Worm (Caenorhabditis elegans) whole organism, L1 larva: Measurements from ENCODE around the gene srp-7.

Source experiments
- C34B4.2 ChIP-seq: sonication (generic microtip); optimal IDR thresholded peaks from 2 replicates; lab custom pipeline; 2017; ENCODE audit warnings: mild to moderate bottlenecking, missing genetic modification characterization, missing compliant biosample characterization
- F16B12.6 ChIP-seq: fragments of 150-350 bp; optimal IDR thresholded peaks from 2 replicates; lab custom pipeline; 2014; ENCODE audit warnings: missing biosample characterization, missing genetic modification characterization
- alr-1 ChIP-seq: fragments of 200-800 bp; sonication (Bioruptor generic); optimal IDR thresholded peaks from 2 replicates; lab custom pipeline; 2018; ENCODE audit warnings: borderline replicate concordance, mild to moderate bottlenecking, missing genetic modification characterization, missing compliant biosample characterization
- blmp-1 ChIP-seq: fragments of 150-350 bp; optimal IDR thresholded peaks from 2 replicates; lab custom pipeline; 2014; ENCODE audit warnings: missing biosample characterization, missing genetic modification characterization
- ceh-82 ChIP-seq, 3 experiments: fragments of 150-350 bp in 1 of 3; sonication (generic microtip) in 2 of 3; optimal IDR thresholded peaks; 2 replicates each; lab custom pipeline; 2014 to 2017; ENCODE audit warnings: missing biosample characterization in 3 of 3, missing genetic modification characterization in 3 of 3
- ceh-88 ChIP-seq: fragments of 200-800 bp; sonication (Bioruptor generic); IDR thresholded peaks from 2 replicates; pipeline ENCODE4 v1.3.6; 2022; ENCODE audit warnings: missing genetic modification characterization, missing compliant biosample characterization
- ces-1 ChIP-seq: fragments of 150-350 bp; optimal IDR thresholded peaks from 2 replicates; lab custom pipeline; 2014; ENCODE audit warnings: missing biosample characterization, missing genetic modification reagents, missing genetic modification characterization
- efl-1 ChIP-seq, 4 experiments: fragments of 150-350 bp; optimal IDR thresholded peaks in 3 of 4; peaks in 1 of 4; 1 replicate in 1 of 4; 2 replicates in 3 of 4; lab custom pipeline; 2014; ENCODE audit warnings: missing biosample characterization in 2 of 4, missing genetic modification characterization in 2 of 4, missing genetic modification reagents in 2 of 4
- ets-5 ChIP-seq: fragments of 200-800 bp; sonication (Bioruptor generic); IDR thresholded peaks from 2 replicates; pipeline ENCODE4 v1.3.6; 2022; ENCODE audit warnings: missing genetic modification characterization, missing compliant biosample characterization
- fkh-10 ChIP-seq: sonication (generic microtip); optimal IDR thresholded peaks from 2 replicates; lab custom pipeline; 2017; ENCODE audit warnings: missing biosample characterization, missing genetic modification reagents, missing genetic modification characterization
- fkh-4 ChIP-seq: sonication (generic microtip); optimal IDR thresholded peaks from 2 replicates; lab custom pipeline; 2016; ENCODE audit warnings: missing compliant biosample characterization, missing genetic modification characterization, borderline replicate concordance
- fkh-8 ChIP-seq: sonication (generic microtip); optimal IDR thresholded peaks from 2 replicates; lab custom pipeline; 2016; ENCODE audit warnings: mild to moderate bottlenecking, missing genetic modification characterization, missing compliant biosample characterization
- fos-1 ChIP-seq: fragments of 150-350 bp; optimal IDR thresholded peaks from 2 replicates; lab custom pipeline; 2014; ENCODE audit warnings: missing biosample characterization, missing genetic modification characterization
- hpl-2 ChIP-seq: fragments of 150-350 bp; optimal IDR thresholded peaks from 2 replicates; lab custom pipeline; 2014; ENCODE audit warnings: missing biosample characterization, missing genetic modification reagents, missing genetic modification characterization
- lin-14 ChIP-seq: fragments of 200-800 bp; sonication (Bioruptor generic); optimal IDR thresholded peaks from 2 replicates; lab custom pipeline; 2018; ENCODE audit warnings: mild to moderate bottlenecking, missing genetic modification characterization, moderate library complexity, missing compliant biosample characterization
- lin-39 ChIP-seq: fragments of 150-350 bp; optimal IDR thresholded peaks from 2 replicates; lab custom pipeline; 2014; ENCODE audit warnings: missing biosample characterization, missing genetic modification reagents, missing genetic modification characterization
- lir-3 ChIP-seq: sonication (generic microtip); optimal IDR thresholded peaks from 2 replicates; lab custom pipeline; 2016; ENCODE audit warnings: mild to moderate bottlenecking, missing genetic modification characterization, moderate library complexity, missing compliant biosample characterization; ENCODE audit not compliant: poor library complexity
- mef-2 ChIP-seq: fragments of 150-350 bp; optimal IDR thresholded peaks from 2 replicates; lab custom pipeline; 2014; ENCODE audit warnings: missing biosample characterization, missing genetic modification characterization
- nhr-11 ChIP-seq: fragments of 150-350 bp; optimal IDR thresholded peaks from 2 replicates; lab custom pipeline; 2014; ENCODE audit warnings: missing biosample characterization, missing genetic modification characterization
- nhr-28 ChIP-seq: fragments of 150-350 bp; optimal IDR thresholded peaks from 2 replicates; lab custom pipeline; 2014; ENCODE audit warnings: missing biosample characterization, missing genetic modification characterization
- nhr-71 ChIP-seq: sonication (generic microtip); optimal IDR thresholded peaks from 2 replicates; lab custom pipeline; 2016; ENCODE audit warnings: mild to moderate bottlenecking, missing genetic modification characterization, moderate library complexity, missing compliant biosample characterization
- nhr-77 ChIP-seq: fragments of 150-350 bp; optimal IDR thresholded peaks from 2 replicates; lab custom pipeline; 2014; ENCODE audit warnings: missing biosample characterization, missing genetic modification characterization
- nhr-85 ChIP-seq: sonication (generic microtip); peaks from one replicate; lab custom pipeline; 2016; ENCODE audit warnings: missing genetic modification characterization, inconsistent platforms, missing compliant biosample characterization
- rnt-1 ChIP-seq: sonication (generic microtip); optimal IDR thresholded peaks from 2 replicates; lab custom pipeline; 2016; ENCODE audit warnings: mild to moderate bottlenecking, missing genetic modification characterization, moderate library complexity, missing compliant biosample characterization
- skn-1 ChIP-seq: fragments of 150-350 bp; optimal IDR thresholded peaks from 2 replicates; lab custom pipeline; 2014; ENCODE audit warnings: missing biosample characterization, missing genetic modification characterization
- snu-23 ChIP-seq: sonication (generic microtip); optimal IDR thresholded peaks from 2 replicates; lab custom pipeline; 2016; ENCODE audit warnings: missing genetic modification characterization, missing compliant biosample characterization
- sox-4 ChIP-seq: sonication (generic microtip); optimal IDR thresholded peaks from 2 replicates; lab custom pipeline; 2016; ENCODE audit warnings: missing genetic modification characterization, missing compliant biosample characterization
- sup-37 ChIP-seq: fragments of 200-800 bp; sonication (Bioruptor generic); optimal IDR thresholded peaks from 2 replicates; lab custom pipeline; 2018; ENCODE audit warnings: mild to moderate bottlenecking, missing genetic modification characterization, missing compliant biosample characterization
- swsn-7 ChIP-seq: sonication (generic microtip); optimal IDR thresholded peaks from 2 replicates; lab custom pipeline; 2016; ENCODE audit warnings: missing genetic modification characterization, missing compliant biosample characterization
- tbx-2 ChIP-seq: sonication (generic microtip); optimal IDR thresholded peaks from 2 replicates; lab custom pipeline; 2016; ENCODE audit warnings: missing genetic modification characterization, missing compliant biosample characterization
- unc-130 ChIP-seq: fragments of 150-350 bp; optimal IDR thresholded peaks from 2 replicates; lab custom pipeline; 2017; ENCODE audit warnings: missing biosample characterization, missing genetic modification characterization, inconsistent platforms
- unc-62 ChIP-seq: fragments of 150-350 bp; optimal IDR thresholded peaks from 2 replicates; lab custom pipeline; 2014; ENCODE audit warnings: missing biosample characterization, missing genetic modification reagents, missing genetic modification characterization
- xbp-1 ChIP-seq: sonication (generic microtip); optimal IDR thresholded peaks from 2 replicates; lab custom pipeline; 2016; ENCODE audit warnings: missing genetic modification characterization, missing compliant biosample characterization
- ztf-4 ChIP-seq: fragments of 150-350 bp; optimal IDR thresholded peaks from 2 replicates; lab custom pipeline; 2014; ENCODE audit warnings: missing biosample characterization, missing genetic modification characterization

srp-7 gene

ce11 chrV:8195889-8196418 is 17.0 kb downstream of the srp-7 start, which contains the start of gene F20D6.10 (continued):
- TF ChIP-seq nhr-11 (no peak), tbx-2 (tag; lab: Kevin White, UChicago) (no peak), unc-130 (tag; lab: Kevin White, UChicago) (peak; percentile 19), ceh-82 (tag; optimal IDR thresholded peaks at IDR 0.05; lab: Kevin White, UChicago) (no peak)

- TF ChIP-seq fos-1 (no peak), efl-1 (optimal IDR thresholded peaks at IDR 0.05; lab: Kevin White, UChicago) (no peak), efl-1 (GFP tag; optimal IDR thresholded peaks at IDR 0.05 in 1 of 2; lab: Kevin White, UChicago) (peak in 1 of 2 experiments; percentile 67)
Observed at ce11 chrV:8196993-8197392, 18.1 kb downstream of the srp-7 start.

- TF ChIP-seq mef-2 (tag; lab: Kevin White, UChicago), result no peak
Observed at ce11 chrV:8198994-8199393, 20.1 kb downstream of the srp-7 start, which contains the start of gene F20D6.11. F20D6.11 (minus strand) TSS chrV:8199094.

- TF ChIP-seq fkh-4 (tag; lab: Kevin White, UChicago) (no peak), lin-14 (peak; percentile 68), hpl-2 (no peak), nhr-71 (tag; lab: Kevin White, UChicago) (peak; percentile 36), ets-5 (no peak), rnt-1 (tag; lab: Kevin White, UChicago) (peak; percentile 33), sox-4 (tag; lab: Kevin White, UChicago) (no peak), ces-1 (GFP tag; lab: Kevin White, UChicago) (no peak), skn-1 (tag; lab: Kevin White, UChicago) (no peak), xbp-1 (no peak), efl-1 (optimal IDR thresholded peaks at IDR 0.05; lab: Kevin White, UChicago) (no peak), efl-1 (GFP tag; optimal IDR thresholded peaks at IDR 0.05 in 1 of 2; lab: Kevin White, UChicago) (no peak), C34B4.2 (no peak), fkh-8 (tag; lab: Kevin White, UChicago) (no peak), nhr-77 (tag; lab: Kevin White, UChicago) (no peak), ztf-4 (tag; lab: Kevin White, UChicago) (no peak), nhr-85 (tag; lab: Kevin White, UChicago) (peak; percentile 68), sup-37 (GFP tag; lab: Kevin White, UChicago) (no peak), alr-1 (tag; lab: Kevin White, UChicago) (no peak), snu-23 (GFP tag; lab: Kevin White, UChicago) (peak; percentile 23), blmp-1 (tag; lab: Kevin White, UChicago) (peak; percentile 26), lir-3 (tag; lab: Kevin White, UChicago) (peak; percentile 6), unc-62 (GFP tag; lab: Kevin White, UChicago) (no peak), lin-39 (no peak), nhr-28 (tag; lab: Kevin White, UChicago) (no peak), ceh-88 (GFP tag; lab: Robert Waterston, UW) (no peak), F16B12.6 (tag; lab: Kevin White, UChicago) (no peak), fkh-10 (GFP tag; lab: Kevin White, UChicago) (no peak), swsn-7 (tag; lab: Kevin White, UChicago) (no peak)
Observed at ce11 chrV:8201229-8201858, 22.4 kb downstream of the srp-7 start, which contains the start of gene cri-2. cri-2 (plus strand) TSS chrV:8201808.
